Fruit fly (Drosophila melanogaster) whole organism, embryonic: ENCODE results near the gene CG8369.
A peak's percentile ranks its signal among the peaks of the same experiment; 100 is the strongest.

ENCODE experiments used
- BEAF-32 ChIP-seq: fragments of 200-800 bp; sonication (Bioruptor generic); optimal IDR thresholded peaks from 3 replicates; lab custom pipeline; 2017; ENCODE audit warnings: missing biosample characterization, missing genetic modification characterization, mild to moderate bottlenecking, moderate library complexity, missing genetic modification reagents
- Blimp-1 ChIP-seq: fragments of 200-800 bp; sonication (Bioruptor generic); optimal IDR thresholded peaks from 3 replicates; lab custom pipeline; 2018; ENCODE audit warnings: missing biosample characterization, missing genetic modification characterization, mild to moderate bottlenecking, moderate library complexity, missing genetic modification reagents
- CG10147 ChIP-seq: fragments of 200-800 bp; sonication (Bioruptor generic); optimal IDR thresholded peaks from 2 replicates; lab custom pipeline; 2019; ENCODE audit warnings: missing biosample characterization, mild to moderate bottlenecking, missing genetic modification characterization, moderate library complexity
- CG10565 ChIP-seq: fragments of 200-800 bp; sonication (Bioruptor generic); optimal IDR thresholded peaks from 3 replicates; lab custom pipeline; 2016; ENCODE audit warnings: missing biosample characterization, mild to moderate bottlenecking, missing genetic modification characterization
- CG11093 ChIP-seq: fragments of 200-800 bp; sonication (Bioruptor generic); IDR thresholded peaks from 3 replicates; pipeline ENCODE4 v1.3.6; 2022; ENCODE audit warnings: missing biosample characterization, missing genetic modification characterization
- CG12659 ChIP-seq: fragments of 200-800 bp; sonication (Bioruptor generic); optimal IDR thresholded peaks from 3 replicates; lab custom pipeline; 2017; ENCODE audit warnings: mild to moderate bottlenecking, missing biosample characterization, missing genetic modification reagents, missing genetic modification characterization
- CG12744 ChIP-seq: fragments of 200-800 bp; sonication (Bioruptor generic); optimal IDR thresholded peaks from 2 replicates; lab custom pipeline; 2016; ENCODE audit warnings: missing biosample characterization, missing genetic modification characterization
- CG15011 ChIP-seq: fragments of 200-800 bp; sonication (Bioruptor generic); optimal IDR thresholded peaks from 3 replicates; lab custom pipeline; 2018; ENCODE audit warnings: missing biosample characterization, mild to moderate bottlenecking, missing genetic modification characterization
- CG15696 ChIP-seq: fragments of 200-800 bp; sonication (Bioruptor generic); optimal IDR thresholded peaks from 2 replicates; lab custom pipeline; 2019; ENCODE audit warnings: missing biosample characterization, mild to moderate bottlenecking, missing genetic modification characterization, moderate library complexity
- CG16779 ChIP-seq: fragments of 200-800 bp; sonication (Bioruptor generic); IDR thresholded peaks from 2 replicates; pipeline ENCODE4 v1.3.6; 2022; ENCODE audit warnings: missing biosample characterization, missing genetic modification characterization
- CG16815 ChIP-seq: fragments of 200-800 bp; sonication (Bioruptor generic); optimal IDR thresholded peaks from 3 replicates; lab custom pipeline; 2017; ENCODE audit warnings: missing biosample characterization, mild to moderate bottlenecking, missing genetic modification characterization
- CG16863 ChIP-seq: fragments of 200-800 bp; sonication (Bioruptor generic); optimal IDR thresholded peaks from 3 replicates; lab custom pipeline; 2016; ENCODE audit warnings: missing biosample characterization, missing genetic modification characterization
- CG17568 ChIP-seq: fragments of 200-800 bp; sonication (Bioruptor generic); optimal IDR thresholded peaks from 2 replicates; lab custom pipeline; 2018; ENCODE audit warnings: missing biosample characterization, mild to moderate bottlenecking, missing genetic modification characterization, moderate library complexity
- CG31224 ChIP-seq: fragments of 200-800 bp; sonication (Bioruptor generic); IDR thresholded peaks from 2 replicates; pipeline ENCODE4 v1.3.6; 2022; ENCODE audit warnings: missing biosample characterization, missing genetic modification characterization
- CG5180 ChIP-seq: fragments of 200-800 bp; sonication (Bioruptor generic); optimal IDR thresholded peaks from 3 replicates; lab custom pipeline; 2017; ENCODE audit warnings: missing biosample characterization, missing genetic modification characterization, mild to moderate bottlenecking, moderate library complexity, missing genetic modification reagents
- CG7556 ChIP-seq: fragments of 200-800 bp; sonication (Bioruptor generic); optimal IDR thresholded peaks from 2 replicates; lab custom pipeline; 2017; ENCODE audit warnings: missing biosample characterization, mild to moderate bottlenecking, missing genetic modification characterization
- CG8359 ChIP-seq: fragments of 200-800 bp; sonication (Bioruptor generic); optimal IDR thresholded peaks from 2 replicates; lab custom pipeline; 2017; ENCODE audit warnings: missing biosample characterization, mild to moderate bottlenecking, missing genetic modification characterization, borderline replicate concordance
- CHES-1-like ChIP-seq: fragments of 200-800 bp; sonication (Bioruptor generic); optimal IDR thresholded peaks from 2 replicates; lab custom pipeline; 2016; ENCODE audit warnings: missing biosample characterization, missing genetic modification characterization
- Dp ChIP-seq: fragments of 200-800 bp; sonication (Bioruptor generic); optimal IDR thresholded peaks from 2 replicates; lab custom pipeline; 2018; ENCODE audit warnings: missing biosample characterization, mild to moderate bottlenecking, missing genetic modification characterization, moderate library complexity
- Fer1 ChIP-seq: fragments of 200-800 bp; sonication (Bioruptor generic); optimal IDR thresholded peaks from 2 replicates; lab custom pipeline; 2017; ENCODE audit warnings: missing biosample characterization, mild to moderate bottlenecking, missing genetic modification characterization
- HLHmδ ChIP-seq: fragments of 200-800 bp; sonication (Bioruptor generic); optimal IDR thresholded peaks from 2 replicates; lab custom pipeline; 2018; ENCODE audit warnings: missing biosample characterization, mild to moderate bottlenecking, missing genetic modification characterization, moderate library complexity
- Jarid2 ChIP-seq: fragments of 200-800 bp; sonication (Bioruptor generic); optimal IDR thresholded peaks from 3 replicates; lab custom pipeline; 2017; ENCODE audit warnings: mild to moderate bottlenecking, missing biosample characterization, missing genetic modification reagents, missing genetic modification characterization
- NFAT ChIP-seq: fragments of 200-800 bp; sonication (Bioruptor generic); IDR thresholded peaks from 2 replicates; pipeline ENCODE4 v1.3.6; 2022; ENCODE audit warnings: missing biosample characterization, missing genetic modification characterization
- Nf-YA ChIP-seq: fragments of 200-800 bp; sonication (Bioruptor generic); IDR thresholded peaks from 2 replicates; pipeline ENCODE4 v1.3.6; 2022; ENCODE audit warnings: missing biosample characterization, missing genetic modification characterization
- Nf-YC ChIP-seq: fragments of 200-800 bp; optimal IDR thresholded peaks from 3 replicates; lab custom pipeline; 2019; ENCODE audit warnings: missing biosample characterization, mild to moderate bottlenecking, missing genetic modification characterization, moderate library complexity
- Side ChIP-seq: fragments of 200-800 bp; sonication (Bioruptor generic); optimal IDR thresholded peaks from 2 replicates; lab custom pipeline; 2016; ENCODE audit warnings: missing biosample characterization, missing genetic modification characterization
- Sox100B ChIP-seq: fragments of 200-800 bp; sonication (Bioruptor generic); optimal IDR thresholded peaks from 3 replicates; lab custom pipeline; 2018; ENCODE audit warnings: missing biosample characterization, mild to moderate bottlenecking, missing genetic modification characterization
- Spps ChIP-seq: fragments of 200-800 bp; sonication (Bioruptor generic); optimal IDR thresholded peaks from 2 replicates; lab custom pipeline; 2018; ENCODE audit warnings: missing biosample characterization, mild to moderate bottlenecking, missing genetic modification characterization
- Trl ChIP-seq, 3 experiments: fragments of >200 bp in 2 of 3; fragments of 200-800 bp in 1 of 3; sonication (Bioruptor generic) in 1 of 3; optimal IDR thresholded peaks; 2 replicates in 1 of 3; 3 replicates in 2 of 3; lab custom pipeline; 2016 to 2017; ENCODE audit warnings: missing biosample characterization in 1 of 3, missing genetic modification characterization in 1 of 3
- ab ChIP-seq: fragments of 200-800 bp; sonication (Bioruptor generic); optimal IDR thresholded peaks from 2 replicates; lab custom pipeline; 2016; ENCODE audit warnings: missing biosample characterization, missing genetic modification characterization
- ap ChIP-seq: fragments of 200-800 bp; sonication (Bioruptor generic); IDR thresholded peaks from 2 replicates; pipeline ENCODE4 v1.3.6; 2022; ENCODE audit warnings: missing biosample characterization, missing genetic modification characterization
- bowl ChIP-seq: fragments of 200-800 bp; sonication (Bioruptor generic); IDR thresholded peaks from 2 replicates; pipeline ENCODE4 v1.3.6; 2022; ENCODE audit warnings: missing biosample characterization, missing genetic modification characterization
- cas ChIP-seq: fragments of 200-800 bp; sonication (Bioruptor generic); IDR thresholded peaks from 2 replicates; pipeline ENCODE4 v1.3.6; 2022; ENCODE audit warnings: missing biosample characterization, missing genetic modification characterization
- dan ChIP-seq: fragments of 200-800 bp; sonication (Bioruptor generic); IDR thresholded peaks from 2 replicates; pipeline ENCODE4 v1.3.6; 2022; ENCODE audit warnings: missing biosample characterization, missing genetic modification characterization
- danr ChIP-seq: fragments of 200-800 bp; sonication (Bioruptor generic); IDR thresholded peaks from 2 replicates; pipeline ENCODE4 v1.3.6; 2022; ENCODE audit warnings: missing biosample characterization, missing genetic modification characterization
- eyg ChIP-seq: fragments of 200-800 bp; sonication (Bioruptor generic); optimal IDR thresholded peaks from 3 replicates; lab custom pipeline; 2016; ENCODE audit warnings: missing biosample characterization, missing genetic modification characterization
- fu2 ChIP-seq: fragments of 200-800 bp; sonication (Bioruptor generic); optimal IDR thresholded peaks from 2 replicates; lab custom pipeline; 2016; ENCODE audit warnings: missing biosample characterization, missing genetic modification characterization
- kay ChIP-seq: fragments of 200-800 bp; sonication (Bioruptor generic); optimal IDR thresholded peaks from 2 replicates; lab custom pipeline; 2016; ENCODE audit warnings: missing biosample characterization, missing genetic modification characterization
- klu ChIP-seq: fragments of 200-800 bp; sonication (Bioruptor generic); IDR thresholded peaks from 2 replicates; pipeline ENCODE4 v1.3.6; 2022; ENCODE audit warnings: missing biosample characterization, missing genetic modification characterization
- pnt ChIP-seq: fragments of 200-800 bp; sonication (Bioruptor generic); optimal IDR thresholded peaks from 3 replicates; lab custom pipeline; 2016; ENCODE audit warnings: missing biosample characterization, missing genetic modification characterization
- pum ChIP-seq: fragments of 200-800 bp; sonication (Bioruptor generic); optimal IDR thresholded peaks from 2 replicates; lab custom pipeline; 2016; ENCODE audit warnings: missing biosample characterization, missing genetic modification characterization
- seq ChIP-seq: fragments of 200-800 bp; sonication (Bioruptor generic); IDR thresholded peaks from 2 replicates; pipeline ENCODE4 v1.3.6; 2022; ENCODE audit warnings: missing biosample characterization, missing genetic modification characterization
- so ChIP-seq: fragments of 200-800 bp; sonication (Bioruptor generic); IDR thresholded peaks from 3 replicates; pipeline ENCODE4 v1.3.6; 2022; ENCODE audit warnings: missing biosample characterization, missing genetic modification characterization
- tap ChIP-seq: fragments of 200-800 bp; optimal IDR thresholded peaks from 3 replicates; lab custom pipeline; 2019; ENCODE audit warnings: missing biosample characterization, mild to moderate bottlenecking, missing genetic modification characterization, moderate library complexity
- tgo ChIP-seq: fragments of 200-800 bp; sonication (Bioruptor generic); IDR thresholded peaks from 3 replicates; pipeline ENCODE4 v1.3.6; 2022; ENCODE audit warnings: missing biosample characterization, missing genetic modification characterization
- toy ChIP-seq: fragments of 200-800 bp; sonication (Bioruptor generic); IDR thresholded peaks from 2 replicates; pipeline ENCODE4 v1.3.6; 2022; ENCODE audit warnings: missing biosample characterization, missing genetic modification characterization
- trh ChIP-seq: fragments of 200-800 bp; sonication (Bioruptor generic); optimal IDR thresholded peaks from 2 replicates; lab custom pipeline; 2016; ENCODE audit warnings: missing biosample characterization, missing genetic modification characterization
- ttk ChIP-seq: fragments of 200-800 bp; sonication (Bioruptor generic); IDR thresholded peaks from 2 replicates; pipeline ENCODE4 v2.1.2; 2022; ENCODE audit warnings: missing biosample characterization, missing genetic modification characterization

Gene CG8369

dm6 chr3R:8810397-8811184 is 11.2 kb upstream of the CG8369 start (continued):
- peak; percentile 39 for TF ChIP-seq trh (GFP tag; lab: Kevin White, UChicago)
- TF ChIP-seq klu (GFP tag; lab: Robert Waterston, UW) = peak; percentile 31; the same call in 1 of the 2 replicates
- peak; percentile 73 for TF ChIP-seq CG12744
- TF ChIP-seq Jarid2 (GFP tag; lab: Kevin White, UChicago) = peak; percentile 74
- TF ChIP-seq CG7556 (GFP tag; lab: Kevin White, UChicago) = peak; percentile 59
- peak; percentile 85 for TF ChIP-seq Side (GFP tag; lab: Kevin White, UChicago)
- TF ChIP-seq so (GFP tag; lab: Robert Waterston, UW) = peak; percentile 89
- peak; percentile 1 for TF ChIP-seq Dp (GFP tag; lab: Kevin White, UChicago)
- peak; percentile 95 for TF ChIP-seq Fer1 (GFP tag; lab: Kevin White, UChicago)
- peak; percentile 14; the same call in 1 of the 2 replicates for TF ChIP-seq toy
- peak; percentile 61 for TF ChIP-seq eyg (GFP tag; lab: Kevin White, UChicago)
- TF ChIP-seq CG11093 (GFP tag; lab: Robert Waterston, UW) = peak; percentile 8; the same call in 1 of the 3 replicates
- peak; percentile 52; the same call in 2 of the 3 replicates for TF ChIP-seq tgo (GFP tag; lab: Robert Waterston, UW)
- no peak for TF ChIP-seq Trl (optimal IDR thresholded peaks at IDR 0.05; lab: Kevin White, UChicago)
- peak; percentile 41 for TF ChIP-seq Trl (GFP tag; optimal IDR thresholded peaks at IDR 0.05; lab: Kevin White, UChicago)
- TF ChIP-seq HLHmδ = peak; percentile 96
- peak; percentile 82 for TF ChIP-seq Blimp-1
- peak; percentile 84 for TF ChIP-seq CG16863 (GFP tag; lab: Kevin White, UChicago)
- peak; percentile 64 for TF ChIP-seq CG31224 (GFP tag; lab: Robert Waterston, UW)
- peak; percentile 81 for TF ChIP-seq CG16779 (GFP tag; lab: Robert Waterston, UW)
- peak; percentile 23 for TF ChIP-seq pum
- peak; percentile 70 for TF ChIP-seq Nf-YA (GFP tag; lab: Robert Waterston, UW)
- TF ChIP-seq ttk (GFP tag; lab: Robert Waterston, UW) = no peak; the same call in 1 of the 2 replicates
- TF ChIP-seq dan = no peak
- peak; percentile 89 for TF ChIP-seq CG15696
- peak; percentile 67 for TF ChIP-seq bowl
- TF ChIP-seq BEAF-32 (GFP tag; lab: Kevin White, UChicago) = no peak
- peak; percentile 81 for TF ChIP-seq CG15011
- peak; percentile 33 for TF ChIP-seq Spps (tag; lab: Kevin White, UChicago)
- TF ChIP-seq danr (GFP tag; lab: Robert Waterston, UW) = peak; percentile 48; the same call in 1 of the 2 replicates
- peak; percentile 75 for TF ChIP-seq Sox100B (GFP tag; lab: Kevin White, UChicago)
- TF ChIP-seq ap (GFP tag; lab: Robert Waterston, UW) = peak; percentile 27; the same call in 1 of the 2 replicates
- peak; percentile 96 for TF ChIP-seq CG17568 (GFP tag; lab: Kevin White, UChicago)
- TF ChIP-seq CG10565 (GFP tag; lab: Kevin White, UChicago) = no peak
- TF ChIP-seq CHES-1-like (GFP tag; lab: Kevin White, UChicago) = peak; percentile 67
- peak; percentile 47 for TF ChIP-seq NFAT (GFP tag; lab: Robert Waterston, UW)
- peak; percentile 83 for TF ChIP-seq CG12659 (GFP tag; lab: Kevin White, UChicago)
- peak; percentile 92 for TF ChIP-seq CG8359 (GFP tag; lab: Kevin White, UChicago)
- peak; percentile 0 for TF ChIP-seq CG10147
- TF ChIP-seq ab (GFP tag; lab: Kevin White, UChicago) = no peak
- peak; percentile 63 for TF ChIP-seq pnt (GFP tag; lab: Kevin White, UChicago)
- peak; percentile 14 for TF ChIP-seq fu2 (GFP tag; lab: Kevin White, UChicago)
- no peak for TF ChIP-seq CG16815 (GFP tag; lab: Kevin White, UChicago)
- TF ChIP-seq seq (GFP tag; lab: Robert Waterston, UW) = peak; percentile 90
- peak; percentile 91 for TF ChIP-seq CG5180 (GFP tag; lab: Kevin White, UChicago)
- peak; percentile 67 for TF ChIP-seq Nf-YC (tag; lab: Kevin White, UChicago)
- peak; percentile 82 for TF ChIP-seq tap
- peak; percentile 43 for TF ChIP-seq kay
- TF ChIP-seq cas = no peak
